Fruit fly (Drosophila melanogaster) whole organism, embryonic: ENCODE results near the gene Datp.

Experiments
- ATbp ChIP-seq: fragments of 200-800 bp; sonication (Bioruptor generic); optimal IDR thresholded peaks from 2 replicates; lab custom pipeline; 2017; ENCODE audit warnings: missing biosample characterization, mild to moderate bottlenecking, missing genetic modification characterization, missing genetic modification reagents
- Blimp-1 ChIP-seq: fragments of 200-800 bp; sonication (Bioruptor generic); optimal IDR thresholded peaks from 3 replicates; lab custom pipeline; 2018; ENCODE audit warnings: missing biosample characterization, missing genetic modification characterization, mild to moderate bottlenecking, moderate library complexity, missing genetic modification reagents
- CG10462 ChIP-seq: fragments of 200-800 bp; sonication (Bioruptor generic); optimal IDR thresholded peaks from 2 replicates; lab custom pipeline; 2016; ENCODE audit warnings: missing biosample characterization, missing genetic modification characterization
- CG10959 ChIP-seq: fragments of 200-800 bp; sonication (Bioruptor generic); IDR thresholded peaks from 2 replicates; pipeline ENCODE4 v1.3.6; 2022; ENCODE audit warnings: missing biosample characterization, missing genetic modification characterization
- CG11085 ChIP-seq: fragments of 200-800 bp; sonication (Bioruptor generic); IDR thresholded peaks from 2 replicates; pipeline ENCODE4 v1.3.6; 2022; ENCODE audit warnings: missing biosample characterization, missing genetic modification characterization
- CG11093 ChIP-seq: fragments of 200-800 bp; sonication (Bioruptor generic); IDR thresholded peaks from 3 replicates; pipeline ENCODE4 v1.3.6; 2022; ENCODE audit warnings: missing biosample characterization, missing genetic modification characterization
- CG12219 ChIP-seq: fragments of 200-800 bp; sonication (Bioruptor generic); optimal IDR thresholded peaks from 3 replicates; lab custom pipeline; 2018; ENCODE audit warnings: missing biosample characterization, mild to moderate bottlenecking, missing genetic modification characterization
- CG13287 ChIP-seq: fragments of 200-800 bp; sonication (Bioruptor generic); IDR thresholded peaks from 2 replicates; pipeline ENCODE4 v1.3.6; 2022; ENCODE audit warnings: missing biosample characterization, missing genetic modification characterization; ENCODE audit not compliant: partially characterized antibody
- CG14860 ChIP-seq: fragments of 200-800 bp; sonication (Bioruptor generic); IDR thresholded peaks from 3 replicates; pipeline ENCODE4 v1.3.6; 2022; ENCODE audit warnings: missing biosample characterization, missing genetic modification characterization; ENCODE audit not compliant: partially characterized antibody
- CG1529 ChIP-seq: fragments of 200-800 bp; sonication (Bioruptor generic); optimal IDR thresholded peaks from 3 replicates; lab custom pipeline; 2018; ENCODE audit warnings: missing biosample characterization, missing genetic modification characterization
- CG17612 ChIP-seq: fragments of 200-800 bp; sonication (Bioruptor generic); IDR thresholded peaks from 2 replicates; pipeline ENCODE4 v1.3.6; 2022; ENCODE audit warnings: missing biosample characterization, missing genetic modification characterization
- CG18599 ChIP-seq: fragments of 200-800 bp; sonication (Bioruptor generic); optimal IDR thresholded peaks from 3 replicates; lab custom pipeline; 2017; ENCODE audit warnings: missing biosample characterization, missing genetic modification characterization, mild to moderate bottlenecking, moderate library complexity, missing genetic modification reagents
- CG31224 ChIP-seq: fragments of 200-800 bp; sonication (Bioruptor generic); IDR thresholded peaks from 2 replicates; pipeline ENCODE4 v1.3.6; 2022; ENCODE audit warnings: missing biosample characterization, missing genetic modification characterization
- CG31365 ChIP-seq: fragments of 200-800 bp; sonication (Bioruptor generic); optimal IDR thresholded peaks from 2 replicates; lab custom pipeline; 2018; ENCODE audit warnings: missing biosample characterization, mild to moderate bottlenecking, missing genetic modification characterization
- CG33213 ChIP-seq: fragments of 200-800 bp; sonication (Bioruptor generic); optimal IDR thresholded peaks from 3 replicates; lab custom pipeline; 2016; ENCODE audit warnings: missing biosample characterization, missing genetic modification characterization
- CG4820 ChIP-seq: fragments of 200-800 bp; sonication (Bioruptor generic); optimal IDR thresholded peaks from 3 replicates; lab custom pipeline; 2016; ENCODE audit warnings: missing biosample characterization, missing genetic modification characterization
- CG6683 ChIP-seq: fragments of 200-800 bp; sonication (Bioruptor generic); optimal IDR thresholded peaks from 2 replicates; lab custom pipeline; 2017; ENCODE audit warnings: missing biosample characterization, mild to moderate bottlenecking, missing genetic modification characterization, missing genetic modification reagents
- CG6791 ChIP-seq: fragments of 200-800 bp; sonication (Bioruptor generic); IDR thresholded peaks from 3 replicates; pipeline ENCODE4 v1.3.6; 2022; ENCODE audit warnings: missing biosample characterization, missing genetic modification characterization; ENCODE audit not compliant: partially characterized antibody
- CG8478 ChIP-seq: fragments of >200 bp; optimal IDR thresholded peaks from 2 replicates; lab custom pipeline; 2018
- CG9727 ChIP-seq: fragments of 200-800 bp; sonication (Bioruptor generic); optimal IDR thresholded peaks from 3 replicates; lab custom pipeline; 2017; ENCODE audit warnings: missing biosample characterization, mild to moderate bottlenecking, missing genetic modification characterization
- CG9876 ChIP-seq: fragments of 200-800 bp; sonication (Bioruptor generic); optimal IDR thresholded peaks from 2 replicates; lab custom pipeline; 2016; ENCODE audit warnings: missing biosample characterization, missing genetic modification characterization
- CrebB ChIP-seq: fragments of 200-800 bp; sonication (Bioruptor generic); optimal IDR thresholded peaks from 3 replicates; lab custom pipeline; 2018; ENCODE audit warnings: missing biosample characterization, mild to moderate bottlenecking, missing genetic modification characterization
- Dfd ChIP-seq, 2 experiments: fragments of >200 bp; optimal IDR thresholded peaks; 2 replicates each; lab custom pipeline; 2017; ENCODE audit warnings: missing biosample characterization in 2 of 2, missing genetic modification characterization in 2 of 2
- Ets97D ChIP-seq: fragments of 200-800 bp; sonication (Bioruptor generic); optimal IDR thresholded peaks from 3 replicates; lab custom pipeline; 2016; ENCODE audit warnings: missing biosample characterization, missing genetic modification characterization
- Gug ChIP-seq: fragments of 200-800 bp; sonication (Bioruptor generic); IDR thresholded peaks from 4 replicates; pipeline ENCODE4 v1.3.6; 2022; ENCODE audit warnings: missing biosample characterization, missing genetic modification characterization
- H2.0 ChIP-seq: fragments of 200-800 bp; sonication (Bioruptor generic); IDR thresholded peaks from 2 replicates; pipeline ENCODE4 v1.3.6; 2022; ENCODE audit warnings: missing biosample characterization, missing genetic modification characterization
- NC2α ChIP-seq: fragments of 200-800 bp; sonication (Bioruptor generic); optimal IDR thresholded peaks from 2 replicates; lab custom pipeline; 2016; ENCODE audit warnings: missing biosample characterization, missing genetic modification characterization
- Nf-YA ChIP-seq: fragments of 200-800 bp; sonication (Bioruptor generic); IDR thresholded peaks from 2 replicates; pipeline ENCODE4 v1.3.6; 2022; ENCODE audit warnings: missing biosample characterization, missing genetic modification characterization
- NfI ChIP-seq: fragments of 200-800 bp; sonication (Bioruptor generic); optimal IDR thresholded peaks from 3 replicates; lab custom pipeline; 2018; ENCODE audit warnings: missing biosample characterization, mild to moderate bottlenecking, missing genetic modification characterization, moderate library complexity
- Ravus ChIP-seq: fragments of 200-800 bp; sonication (Bioruptor generic); IDR thresholded peaks from 2 replicates; pipeline ENCODE4 v1.3.6; 2022; ENCODE audit warnings: missing biosample characterization, missing genetic modification characterization
- Xbp1 ChIP-seq: fragments of 200-800 bp; sonication (Bioruptor generic); optimal IDR thresholded peaks from 3 replicates; lab custom pipeline; 2016; ENCODE audit warnings: missing biosample characterization, mild to moderate bottlenecking, missing genetic modification characterization
- Xrp1 ChIP-seq: fragments of 200-800 bp; sonication (Bioruptor generic); IDR thresholded peaks from 2 replicates; pipeline ENCODE4 v1.3.6; 2022; ENCODE audit warnings: missing biosample characterization, missing genetic modification characterization
- aop ChIP-seq: fragments of 200-800 bp; sonication (Bioruptor generic); IDR thresholded peaks from 2 replicates; pipeline ENCODE4 v1.3.6; 2022; ENCODE audit warnings: missing biosample characterization, missing genetic modification characterization
- ase ChIP-seq: fragments of 200-800 bp; sonication (Bioruptor generic); IDR thresholded peaks from 3 replicates; pipeline ENCODE4 v1.3.6; 2022; ENCODE audit warnings: missing biosample characterization, missing genetic modification characterization
- corto ChIP-seq: fragments of 200-800 bp; sonication (Bioruptor generic); optimal IDR thresholded peaks from 2 replicates; lab custom pipeline; 2016; ENCODE audit warnings: missing biosample characterization, mild to moderate bottlenecking, missing genetic modification characterization, moderate library complexity
- dmrt11E ChIP-seq: fragments of 200-800 bp; sonication (Bioruptor generic); optimal IDR thresholded peaks from 3 replicates; lab custom pipeline; 2018; ENCODE audit warnings: missing biosample characterization, mild to moderate bottlenecking, missing genetic modification characterization, moderate library complexity
- emc ChIP-seq: fragments of 200-800 bp; sonication (Bioruptor generic); optimal IDR thresholded peaks from 2 replicates; lab custom pipeline; 2016; ENCODE audit warnings: missing biosample characterization, missing genetic modification characterization
- esg ChIP-seq: fragments of 200-800 bp; sonication (Bioruptor generic); conservative IDR thresholded peaks from 2 replicates; pipeline ENCODE4 v1.3.6; 2022; ENCODE audit warnings: missing biosample characterization, missing genetic modification characterization
- gce ChIP-seq: fragments of 200-800 bp; sonication (Bioruptor generic); IDR thresholded peaks from 3 replicates; pipeline ENCODE4 v1.3.6; 2022; ENCODE audit warnings: missing biosample characterization, missing genetic modification characterization
- ind ChIP-seq: fragments of 200-800 bp; sonication (Bioruptor generic); optimal IDR thresholded peaks from 3 replicates; lab custom pipeline; 2016; ENCODE audit warnings: missing biosample characterization, missing genetic modification characterization
- ken ChIP-seq: fragments of 200-800 bp; sonication (Bioruptor generic); IDR thresholded peaks from 3 replicates; pipeline ENCODE4 v1.3.6; 2022; ENCODE audit warnings: missing biosample characterization, missing genetic modification characterization
- knrl ChIP-seq: fragments of 200-800 bp; sonication (Bioruptor generic); IDR thresholded peaks from 3 replicates; pipeline ENCODE4 v1.3.6; 2022; ENCODE audit warnings: missing biosample characterization, missing genetic modification characterization; ENCODE audit not compliant: partially characterized antibody
- lov ChIP-seq, 2 experiments: fragments of 200-800 bp in 1 of 2; fragments of >200 bp in 1 of 2; sonication (Bioruptor generic) in 1 of 2; IDR thresholded peaks in 1 of 2; optimal IDR thresholded peaks in 1 of 2; 2 replicates in 1 of 2; 3 replicates in 1 of 2; pipeline versions ENCODE4 v1.3.6 to Lab custom; 2017 to 2022; ENCODE audit warnings: missing biosample characterization in 1 of 2, missing genetic modification characterization in 1 of 2
- nerfin-1 ChIP-seq: fragments of 200-800 bp; sonication (Bioruptor generic); optimal IDR thresholded peaks from 3 replicates; lab custom pipeline; 2019; ENCODE audit warnings: missing biosample characterization, mild to moderate bottlenecking, missing genetic modification characterization, moderate library complexity
- sd ChIP-seq: fragments of 200-800 bp; sonication (Bioruptor generic); optimal IDR thresholded peaks from 3 replicates; lab custom pipeline; 2018; ENCODE audit warnings: missing biosample characterization, mild to moderate bottlenecking, missing genetic modification characterization, moderate library complexity
- sisA ChIP-seq: fragments of 200-800 bp; sonication (Bioruptor generic); IDR thresholded peaks from 2 replicates; pipeline ENCODE4 v1.3.6; 2022; ENCODE audit warnings: missing biosample characterization, missing genetic modification characterization
- stwl ChIP-seq: fragments of 200-800 bp; sonication (Bioruptor generic); optimal IDR thresholded peaks from 3 replicates; lab custom pipeline; 2018; ENCODE audit warnings: missing biosample characterization, mild to moderate bottlenecking, missing genetic modification characterization, moderate library complexity
- trh ChIP-seq: fragments of 200-800 bp; sonication (Bioruptor generic); optimal IDR thresholded peaks from 2 replicates; lab custom pipeline; 2016; ENCODE audit warnings: missing biosample characterization, missing genetic modification characterization
- zen ChIP-seq: fragments of 200-800 bp; sonication (Bioruptor generic); optimal IDR thresholded peaks from 3 replicates; lab custom pipeline; 2018; ENCODE audit warnings: missing biosample characterization, mild to moderate bottlenecking, missing genetic modification characterization, moderate library complexity

The Datp gene

DNA sequence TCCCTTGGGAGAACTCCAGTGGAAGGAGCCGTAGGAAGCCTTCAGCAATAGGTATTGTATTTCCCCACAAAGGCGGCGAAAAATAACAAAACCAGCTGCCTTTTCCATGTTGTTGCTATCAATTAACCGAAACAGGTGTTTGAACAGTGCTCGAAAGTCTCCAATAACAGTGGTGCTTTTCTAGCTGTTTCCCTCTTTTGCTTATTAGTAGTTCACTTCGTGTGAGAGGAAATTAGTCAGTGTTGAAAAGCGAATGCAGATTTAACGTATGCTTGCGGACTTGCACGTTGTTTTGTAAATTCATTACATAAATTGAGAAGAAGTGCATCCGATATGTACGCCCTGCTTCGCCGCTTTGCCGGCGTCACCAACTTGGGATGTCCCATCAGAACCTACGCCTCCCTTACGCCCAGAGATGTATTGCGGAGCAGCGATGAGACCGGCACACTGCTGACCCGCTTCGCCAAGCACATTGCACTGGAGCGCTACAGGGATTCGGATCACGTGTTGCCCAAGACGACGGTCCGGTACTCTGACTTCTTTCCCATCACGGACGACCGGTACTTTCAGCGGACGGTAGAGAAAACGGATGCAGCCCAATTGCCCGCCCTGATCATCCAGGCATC, at the start of gene Datp, which contains the start of gene CG4619 (continued):
- TF ChIP-seq CG6791 (GFP tag; lab: Robert Waterston, UW) (peak; percentile 65; the same call in 1 of the 3 replicates), CG33213 (GFP tag; lab: Kevin White, UChicago) (peak; percentile 64), esg (GFP tag; lab: Robert Waterston, UW) (no peak), H2.0 (0 out of 2 replicates have a peak, but pooled peaks have one; percentile 9), CG10959 (GFP tag; lab: Robert Waterston, UW) (no peak), CG8478 (no peak), CG31224 (GFP tag; lab: Robert Waterston, UW) (no peak), CG18599 (GFP tag; lab: Kevin White, UChicago) (peak; percentile 72), CG11085 (GFP tag; lab: Robert Waterston, UW) (0 out of 2 replicates have a peak, but pooled peaks have one; percentile 40), ind (peak; percentile 46), CG4820 (no peak), CG31365 (tag; lab: Kevin White, UChicago) (no peak), NfI (peak; percentile 61), nerfin-1 (no peak), CG6683 (no peak), CG13287 (GFP tag; lab: Robert Waterston, UW) (peak; percentile 26; the same call in 1 of the 2 replicates), CG9876 (GFP tag; lab: Kevin White, UChicago) (peak; percentile 48), Blimp-1 (GFP tag; lab: Kevin White, UChicago) (no peak), sisA (no peak), CG1529 (GFP tag; lab: Kevin White, UChicago) (no peak), aop (GFP tag; lab: Robert Waterston, UW) (no peak), corto (GFP tag; lab: Kevin White, UChicago) (no peak), CG17612 (GFP tag; lab: Robert Waterston, UW) (no peak), knrl (GFP tag; lab: Robert Waterston, UW) (0 out of 3 replicates have a peak, but pooled peaks have one; percentile 24), dmrt11E (no peak), CG10462 (no peak), CG14860 (GFP tag; lab: Robert Waterston, UW) (0 out of 3 replicates have a peak, but pooled peaks have one; percentile 7), Ravus (no peak), sd (no peak), zen (tag; lab: Kevin White, UChicago) (peak; percentile 67), Nf-YA (no peak), stwl (peak; percentile 78), Xrp1 (GFP tag; lab: Robert Waterston, UW) (peak; percentile 31; the same call in 1 of the 2 replicates), ken (GFP tag; lab: Robert Waterston, UW) (peak; percentile 53; the same call in 2 of the 3 replicates), Dfd (GFP tag; optimal IDR thresholded peaks at IDR 0.05; lab: Kevin White, UChicago) (no peak), NC2α (GFP tag; lab: Kevin White, UChicago) (no peak), CrebB (tag; lab: Kevin White, UChicago) (no peak), lov (optimal IDR thresholded peaks at IDR 0.05; lab: Kevin White, UChicago) (no peak), lov (GFP tag; IDR thresholded peaks at IDR 0.05; lab: Robert Waterston, UW) (peak; percentile 72; the same call in 1 of the 3 replicates), Xbp1 (GFP tag; lab: Kevin White, UChicago) (peak; percentile 61), CG11093 (GFP tag; lab: Robert Waterston, UW) (no peak), trh (GFP tag; lab: Kevin White, UChicago) (no peak), Gug (GFP tag; lab: Robert Waterston, UW) (no peak; the same call in 3 of the 4 replicates), gce (no peak), CG9727 (no peak), ATbp (GFP tag; lab: Kevin White, UChicago) (no peak), ase (no peak), Ets97D (GFP tag; lab: Kevin White, UChicago) (peak; percentile 51), CG12219 (peak; percentile 13), emc (GFP tag; lab: Kevin White, UChicago) (peak; percentile 38)
